Worm (Caenorhabditis elegans): ENCODE results near the gene col-130.

The col-130 gene

DNA sequence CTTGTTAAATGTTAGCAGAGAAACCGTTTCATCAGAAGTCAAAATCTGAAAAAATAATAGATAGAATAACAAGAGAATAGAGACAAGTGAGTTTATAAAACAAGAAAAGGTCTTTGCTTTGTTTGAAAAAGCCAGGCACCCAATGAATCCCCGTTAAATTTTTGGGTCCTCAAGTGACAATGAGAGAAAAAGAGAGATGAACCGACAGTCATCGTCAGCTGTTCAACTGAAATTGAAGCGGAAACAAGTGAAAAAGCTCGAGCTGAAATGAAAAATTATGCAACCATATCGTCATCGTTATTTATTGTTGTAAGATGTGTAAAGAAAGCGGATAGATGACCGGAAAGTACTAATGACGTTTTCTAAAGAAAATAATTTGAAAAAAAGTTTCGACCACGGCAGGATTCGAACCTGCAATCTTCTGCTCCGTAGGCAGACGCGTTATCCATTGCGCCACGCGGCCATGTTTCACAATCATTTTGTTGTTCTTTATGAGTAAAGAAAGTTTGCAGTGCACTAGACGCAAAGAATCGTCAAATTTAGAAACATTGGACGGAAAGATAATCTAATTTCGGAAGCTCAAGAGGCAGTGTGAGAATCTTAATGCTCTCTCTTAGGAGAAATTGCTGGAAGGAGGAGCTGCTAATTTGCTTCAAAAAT, 10.7 kb downstream of the col-130 start, which contains the start of gene F08G5.3 (continued):
- TF ChIP-seq T20F7.1 (GFP tag; optimal IDR thresholded peaks at IDR 0.05), result peak; percentile 41
- TF ChIP-seq duxl-1 (tag; optimal IDR thresholded peaks at IDR 0.05; ENCODE audit: poor library complexity), result peak; percentile 37
- no peak for TF ChIP-seq lin-15B (tag; optimal IDR thresholded peaks at IDR 0.05)
- TF ChIP-seq unc-39 (tag; optimal IDR thresholded peaks at IDR 0.05), result no peak
- TF ChIP-seq ceh-82 (tag; optimal IDR thresholded peaks at IDR 0.05), result no peak
- no peak for TF ChIP-seq zfp-2 (tag; optimal IDR thresholded peaks at IDR 0.05)
- no peak for TF ChIP-seq ZK546.5 (tag; optimal IDR thresholded peaks at IDR 0.05)
- no peak for TF ChIP-seq F10B5.3 (tag; optimal IDR thresholded peaks at IDR 0.05)
- peak; percentile 49 for TF ChIP-seq lir-3 (tag; optimal IDR thresholded peaks at IDR 0.05)
- no peak for TF ChIP-seq spr-1 (tag; optimal IDR thresholded peaks at IDR 0.05)
- TF ChIP-seq set-16 (GFP tag; IDR thresholded peaks at IDR 0.05), result no peak
- no peak for TF ChIP-seq attf-4 (tag; optimal IDR thresholded peaks at IDR 0.05)
- no peak for TF ChIP-seq jun-1 (tag; optimal IDR thresholded peaks at IDR 0.05)
- TF ChIP-seq R02D3.7 (tag; optimal IDR thresholded peaks at IDR 0.05), result no peak
- peak; percentile 81 for TF ChIP-seq zfp-3 (GFP tag; conservative IDR thresholded peaks at IDR 0.05)
- TF ChIP-seq cey-2 (tag; optimal IDR thresholded peaks at IDR 0.05; ENCODE audit: borderline replicate concordance, insufficient read depth), result no peak
- peak; percentile 78 for TF ChIP-seq tra-1 (GFP tag; IDR thresholded peaks at IDR 0.05)
- TF ChIP-seq ceh-44 (GFP tag; IDR thresholded peaks at IDR 0.05), result 0 out of 2 replicates have a peak, but pooled peaks have one; percentile 43
- TF ChIP-seq snpc-1.2 (GFP tag; IDR thresholded peaks at IDR 0.05), result peak; percentile 91
- TF ChIP-seq ces-1 (GFP tag; optimal IDR thresholded peaks at IDR 0.05), result no peak
- no peak for TF ChIP-seq egl-27 (tag; optimal IDR thresholded peaks at IDR 0.05)
- TF ChIP-seq mep-1 (tag; optimal IDR thresholded peaks at IDR 0.05), result peak; percentile 49
- 0 out of 2 replicates have a peak, but pooled peaks have one; percentile 53 for TF ChIP-seq Y75B8A.6 (GFP tag; IDR thresholded peaks at IDR 0.05)
- peak; percentile 32 for TF ChIP-seq nhr-77 (tag; optimal IDR thresholded peaks at IDR 0.05)
- peak; percentile 82 for TF ChIP-seq dmd-8 (GFP tag; IDR thresholded peaks at IDR 0.05)
- TF ChIP-seq mxl-3 (GFP tag; optimal IDR thresholded peaks at IDR 0.05), result no peak
- peak; percentile 72; the same call in 1 of the 2 replicates for TF ChIP-seq mdt-29 (GFP tag; IDR thresholded peaks at IDR 0.05)
- no peak for TF ChIP-seq mdl-1 (tag; optimal IDR thresholded peaks at IDR 0.05)
- TF ChIP-seq daf-19 (GFP tag; conservative IDR thresholded peaks at IDR 0.05), result no peak
- TF ChIP-seq nhr-237 (tag; optimal IDR thresholded peaks at IDR 0.05), result no peak
- TF ChIP-seq nhr-48 (tag; optimal IDR thresholded peaks at IDR 0.05), result peak; percentile 23
- TF ChIP-seq zag-1 (tag; optimal IDR thresholded peaks at IDR 0.05), result no peak
- TF ChIP-seq ceh-20 (GFP tag; IDR thresholded peaks at IDR 0.05), result peak; percentile 68
- TF ChIP-seq fos-1 (tag; optimal IDR thresholded peaks at IDR 0.05), result no peak
- no peak for TF ChIP-seq nhr-76 (tag; optimal IDR thresholded peaks at IDR 0.05)
- peak; percentile 91 for TF ChIP-seq pha-4 (GFP tag; IDR thresholded peaks at IDR 0.05)
- no peak for TF ChIP-seq pha-4 (tag; optimal IDR thresholded peaks at IDR 0.05)
- no peak for TF ChIP-seq nhr-10 (tag; optimal IDR thresholded peaks at IDR 0.05)
- no peak for TF ChIP-seq F44E2.7 (GFP tag; IDR thresholded peaks at IDR 0.05)
- TF ChIP-seq ceh-32 (tag; optimal IDR thresholded peaks at IDR 0.05; ENCODE audit: poor library complexity), result no peak
- TF ChIP-seq dpl-1 (GFP tag; optimal IDR thresholded peaks at IDR 0.05), result no peak
- peak in 1 of 2 experiments; percentile 66; a peak in 1 of 4 replicates for TF ChIP-seq madf-5 (GFP tag; IDR thresholded peaks at IDR 0.05)
- peak; percentile 15 for TF ChIP-seq nhr-28 (tag; optimal IDR thresholded peaks at IDR 0.05)
- no peak for TF ChIP-seq tag-97 (GFP tag; IDR thresholded peaks at IDR 0.05)
- peak; percentile 67 for TF ChIP-seq T26A8.4 (GFP tag; IDR thresholded peaks at IDR 0.05)
- TF ChIP-seq aly-2 (tag; optimal IDR thresholded peaks at IDR 0.05), result no peak
- TF ChIP-seq ceh-62 (tag; optimal IDR thresholded peaks at IDR 0.05), result no peak
- peak in 1 of 2 experiments; percentile 58 for TF ChIP-seq lsy-2 (tag; optimal IDR thresholded peaks at IDR 0.05)
- TF ChIP-seq nhr-41 (GFP tag; IDR thresholded peaks at IDR 0.05), result peak; percentile 45; the same call in 1 of the 2 replicates
- no peak for TF ChIP-seq skn-1 (tag; optimal IDR thresholded peaks at IDR 0.05)
- TF ChIP-seq F26F4.8 (GFP tag; conservative IDR thresholded peaks at IDR 0.05), result peak; percentile 90
- TF ChIP-seq rbr-2 (tag; optimal IDR thresholded peaks at IDR 0.05), result peak; percentile 47
